Worm (Caenorhabditis elegans): ENCODE data around the gene aqp-11.

Gene aqp-11

DNA sequence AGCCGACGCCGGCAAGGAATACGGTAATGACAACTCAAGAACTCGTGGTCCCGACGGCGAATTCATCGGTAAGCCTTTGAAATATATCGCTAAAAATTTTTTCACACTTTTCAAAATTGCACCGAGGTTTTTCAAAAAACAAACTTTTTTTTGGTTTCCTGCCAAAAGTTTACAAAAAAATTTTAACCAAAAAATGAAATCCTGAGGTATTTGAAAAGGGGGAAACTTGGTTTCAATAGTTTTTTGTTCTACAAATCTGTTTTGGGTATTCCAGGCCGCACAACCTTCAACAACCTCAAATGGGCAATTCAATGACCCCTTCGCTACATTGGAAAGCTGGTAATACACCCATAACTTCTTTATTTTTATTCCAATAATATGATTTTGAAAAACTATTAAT is 8.9 kb downstream of the aqp-11 start:
- TF ChIP-seq ets-4 (tag; optimal IDR thresholded peaks at IDR 0.05) = no peak
- no peak for TF ChIP-seq ceh-18 (tag; optimal IDR thresholded peaks at IDR 0.05)
- no peak for TF ChIP-seq ttx-3 (tag; optimal IDR thresholded peaks at IDR 0.05)
- no peak for TF ChIP-seq C38D4.7 (GFP tag; optimal IDR thresholded peaks at IDR 0.05)

DNA sequence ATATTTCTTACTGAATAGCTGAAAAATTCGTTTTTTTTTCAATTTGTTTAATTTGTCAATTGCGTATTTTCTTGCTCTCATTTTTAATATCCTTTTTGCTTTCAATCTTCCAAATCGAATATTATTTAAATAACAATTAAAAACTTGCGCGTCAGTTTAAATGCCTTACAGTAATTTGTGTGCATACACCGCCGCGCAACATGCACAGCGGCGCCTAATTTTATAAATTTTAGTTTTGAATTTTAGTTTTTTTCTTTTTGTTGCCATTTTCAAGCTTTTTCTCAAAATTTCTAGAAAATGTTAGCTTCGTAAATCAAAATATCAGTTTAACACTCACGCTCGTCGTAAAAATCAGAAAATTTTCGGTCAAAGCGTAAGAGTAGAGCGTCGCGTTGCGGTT is 10.2 kb downstream of the aqp-11 start:
- TF ChIP-seq hlh-13 (GFP tag; optimal IDR thresholded peaks at IDR 0.05) (no peak), ceh-31 (tag; optimal IDR thresholded peaks at IDR 0.05) (no peak), tbx-2 (tag; optimal IDR thresholded peaks at IDR 0.05) (no peak), unc-3 (GFP tag; conservative IDR thresholded peaks at IDR 0.05) (no peak), unc-3 (tag; optimal IDR thresholded peaks at IDR 0.05) (no peak), tbx-7 (tag; optimal IDR thresholded peaks at IDR 0.05) (no peak), pat-9 (tag; optimal IDR thresholded peaks at IDR 0.05) (no peak), mec-3 (tag; optimal IDR thresholded peaks at IDR 0.05; ENCODE audit: borderline replicate concordance) (no peak), ceh-18 (tag; optimal IDR thresholded peaks at IDR 0.05) (no peak)

DNA sequence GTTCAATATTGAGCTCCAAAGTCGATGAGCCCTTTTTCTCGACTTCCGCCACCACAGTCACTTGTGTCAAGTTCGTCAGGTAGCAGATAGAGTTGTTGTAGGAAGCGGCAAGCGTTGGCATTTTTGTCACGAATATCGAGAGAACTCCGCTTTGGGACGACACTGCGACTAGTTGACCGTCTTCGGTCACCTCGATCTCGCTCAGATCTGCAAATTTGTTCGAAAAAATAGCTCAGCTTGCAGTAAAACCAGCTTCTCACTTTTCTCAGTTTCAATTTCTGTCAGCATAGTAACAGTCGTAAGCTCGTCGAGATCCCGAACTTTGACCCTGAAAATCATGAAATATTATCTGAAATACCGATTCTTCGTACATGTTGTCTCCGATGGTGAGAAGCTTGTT is 11.2 kb downstream of the aqp-11 start:
- TF ChIP-seq pag-3 (tag; optimal IDR thresholded peaks at IDR 0.05; ENCODE audit: borderline replicate concordance) (no peak), fkh-6 (tag; optimal IDR thresholded peaks at IDR 0.05) (no peak), ceh-14 (tag; optimal IDR thresholded peaks at IDR 0.05) (no peak), dve-1 (tag; optimal IDR thresholded peaks at IDR 0.05) (no peak), ref-2 (tag; optimal IDR thresholded peaks at IDR 0.05) (no peak), ttx-3 (tag; optimal IDR thresholded peaks at IDR 0.05) (no peak), mec-3 (tag; optimal IDR thresholded peaks at IDR 0.05; ENCODE audit: borderline replicate concordance) (no peak), ceh-19 (GFP tag; optimal IDR thresholded peaks at IDR 0.05) (no peak), lim-6 (tag; optimal IDR thresholded peaks at IDR 0.05) (no peak), C38D4.7 (GFP tag; optimal IDR thresholded peaks at IDR 0.05) (no peak), fax-1 (tag; optimal IDR thresholded peaks at IDR 0.05) (no peak), nhr-11 (tag; optimal IDR thresholded peaks at IDR 0.05) (no peak), madf-2 (tag; optimal IDR thresholded peaks at IDR 0.05) (no peak), elt-2 (tag; optimal IDR thresholded peaks at IDR 0.05) (no peak)

DNA sequence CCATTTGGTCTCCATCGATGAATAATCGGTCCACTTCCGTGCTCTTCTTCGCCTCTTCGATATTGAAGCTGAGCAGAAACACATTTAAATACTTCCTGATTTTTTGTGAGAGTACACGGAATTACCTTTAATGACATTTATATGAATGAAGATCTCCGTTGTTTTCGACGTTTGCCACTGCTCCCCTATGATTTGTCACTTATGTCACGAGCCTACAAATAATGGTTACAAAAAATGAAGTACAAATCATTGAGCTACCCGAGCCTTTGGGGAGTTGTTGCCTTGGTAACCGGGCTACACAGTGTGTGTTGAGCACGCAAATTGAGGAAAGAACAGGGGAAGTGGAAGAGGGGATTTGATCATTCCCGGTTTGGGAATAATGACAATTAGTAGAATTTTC is 13.2 kb downstream of the aqp-11 start, which contains the start of gene dyf-2:
TSS of gene dyf-2 (minus strand) at position 137 of the 400 bp plus-strand sequence.
- TF ChIP-seq hlh-15 (tag; optimal IDR thresholded peaks at IDR 0.05) (no peak), mec-3 (tag; optimal IDR thresholded peaks at IDR 0.05; ENCODE audit: borderline replicate concordance) (no peak), pax-1 (tag; optimal IDR thresholded peaks at IDR 0.05) (no peak), K02D7.2 (tag; optimal IDR thresholded peaks at IDR 0.05) (no peak), pat-9 (tag; optimal IDR thresholded peaks at IDR 0.05) (no peak), unc-42 (tag; optimal IDR thresholded peaks at IDR 0.05) (no peak), lin-11 (tag; optimal IDR thresholded peaks at IDR 0.05) (no peak)

DNA sequence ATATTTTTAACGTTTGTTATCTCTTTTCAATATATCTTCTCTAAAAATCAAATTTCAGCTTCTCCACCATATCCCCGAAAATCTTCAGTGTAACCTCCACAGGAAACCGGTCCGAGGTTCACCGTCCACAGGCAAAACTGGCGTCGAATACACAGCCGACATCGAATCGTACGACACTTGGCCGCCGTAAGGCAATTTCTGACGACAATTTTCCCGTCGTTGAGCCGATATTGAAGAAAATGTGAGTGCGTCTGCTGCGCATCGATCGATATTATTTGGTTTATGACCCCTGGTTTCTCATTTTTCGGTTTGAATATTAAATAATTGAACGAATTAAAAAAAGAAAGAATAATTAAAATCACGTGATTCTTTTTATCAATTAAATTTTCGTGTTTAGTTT is 14.1 kb downstream of the aqp-11 start, which contains the start of gene cul-2:
TSS of gene cul-2 (plus strand) at position 59 of the 400 bp plus-strand sequence.
- TF ChIP-seq hlh-8 (tag; optimal IDR thresholded peaks at IDR 0.05) = no peak
- peak; percentile 36 for TF ChIP-seq nfya-1 (tag; optimal IDR thresholded peaks at IDR 0.05)
- no peak for TF ChIP-seq lim-6 (tag; optimal IDR thresholded peaks at IDR 0.05)
- TF ChIP-seq hlh-15 (tag; optimal IDR thresholded peaks at IDR 0.05) = no peak
- no peak for TF ChIP-seq ceh-18 (tag; optimal IDR thresholded peaks at IDR 0.05)
- no peak for TF ChIP-seq sox-2 (GFP tag; IDR thresholded peaks at IDR 0.05)
- peak; percentile 8 for TF ChIP-seq hlh-30 (tag; optimal IDR thresholded peaks at IDR 0.05; ENCODE audit: insufficient read depth)
- no peak for TF ChIP-seq K02D7.2 (tag; optimal IDR thresholded peaks at IDR 0.05)
- TF ChIP-seq dmd-4 (tag; optimal IDR thresholded peaks at IDR 0.05; ENCODE audit: borderline replicate concordance) = no peak
- TF ChIP-seq ceh-24 (tag; optimal IDR thresholded peaks at IDR 0.05) = no peak
- TF ChIP-seq ceh-48 (tag; optimal IDR thresholded peaks at IDR 0.05) = peak; percentile 43
- no peak for TF ChIP-seq pha-2 (tag; optimal IDR thresholded peaks at IDR 0.05)
- no peak for TF ChIP-seq T23F11.4 (GFP tag; optimal IDR thresholded peaks at IDR 0.05)
- no peak for TF ChIP-seq pros-1 (tag; optimal IDR thresholded peaks at IDR 0.05)

Measured in whole organism, late embryonic.